Worm (Caenorhabditis elegans): ENCODE data around the gene par-4.

The par-4 gene

ce11 chrV:18131049-18131448 is 32.6 kb downstream of the par-4 start, which contains the start of gene Y37H2A.12:
Gene Y37H2A.12, minus strand, starts transcription at chrV:18131129.
- no peak for TF ChIP-seq nhr-84 (tag; optimal IDR thresholded peaks at IDR 0.05)
- no peak for TF ChIP-seq ceh-90 (tag; optimal IDR thresholded peaks at IDR 0.05)
- TF ChIP-seq fkh-10 (GFP tag; optimal IDR thresholded peaks at IDR 0.05), result no peak
- no peak for TF ChIP-seq efl-1 (optimal IDR thresholded peaks at IDR 0.05)
- no peak for TF ChIP-seq efl-1 (GFP tag; optimal IDR thresholded peaks at IDR 0.05 in 1 of 2)
- no peak for TF ChIP-seq hlh-4 (tag; optimal IDR thresholded peaks at IDR 0.05)
- no peak for TF ChIP-seq unc-62 (GFP tag; optimal IDR thresholded peaks at IDR 0.05)
- no peak for TF ChIP-seq egl-27 (tag; optimal IDR thresholded peaks at IDR 0.05)
- TF ChIP-seq fos-1 (tag; optimal IDR thresholded peaks at IDR 0.05), result no peak
- TF ChIP-seq elt-2 (tag; optimal IDR thresholded peaks at IDR 0.05), result no peak
- no peak for TF ChIP-seq rnt-1 (tag; optimal IDR thresholded peaks at IDR 0.05)
- TF ChIP-seq lsy-2 (tag; optimal IDR thresholded peaks at IDR 0.05), result no peak
- TF ChIP-seq mep-1 (tag; optimal IDR thresholded peaks at IDR 0.05), result no peak
- TF ChIP-seq lin-13 (GFP tag; optimal IDR thresholded peaks at IDR 0.05), result no peak
- no peak for TF ChIP-seq nhr-77 (tag; optimal IDR thresholded peaks at IDR 0.05)
- no peak for TF ChIP-seq ces-1 (GFP tag; optimal IDR thresholded peaks at IDR 0.05)

- no peak for TF ChIP-seq nhr-12 (tag; optimal IDR thresholded peaks at IDR 0.05)
- TF ChIP-seq C34B4.2 (tag; optimal IDR thresholded peaks at IDR 0.05), result no peak
- no peak for TF ChIP-seq hlh-17 (GFP tag; optimal IDR thresholded peaks at IDR 0.05; ENCODE audit: borderline replicate concordance)
- no peak for TF ChIP-seq unc-62 (GFP tag; optimal IDR thresholded peaks at IDR 0.05)
- no peak for TF ChIP-seq rnt-1 (tag; optimal IDR thresholded peaks at IDR 0.05)
- TF ChIP-seq C04F5.9 (tag; optimal IDR thresholded peaks at IDR 0.05), result no peak
- TF ChIP-seq hlh-4 (tag; optimal IDR thresholded peaks at IDR 0.05), result no peak
- no peak for TF ChIP-seq ceh-90 (tag; optimal IDR thresholded peaks at IDR 0.05)
- no peak for TF ChIP-seq Y116A8C.19 (tag; optimal IDR thresholded peaks at IDR 0.05; ENCODE audit: borderline replicate concordance)
- TF ChIP-seq lin-13 (GFP tag; optimal IDR thresholded peaks at IDR 0.05), result no peak
These were observed 34.7 kb downstream of the par-4 start, which contains the start of gene Y37H2A.18 for ce11 chrV:18133177-18133576. Gene Y37H2A.18, minus strand, starts transcription at chrV:18133277.

- TF ChIP-seq hlh-4 (tag; optimal IDR thresholded peaks at IDR 0.05) (no peak), nhr-11 (tag; optimal IDR thresholded peaks at IDR 0.05) (no peak)
These were observed 35.9 kb downstream of the par-4 start, which contains the start of gene Y37H2A.7 for ce11 chrV:18134378-18134777. Gene Y37H2A.7, minus strand, starts transcription at chrV:18134478.

- TF ChIP-seq skn-1 (tag; optimal IDR thresholded peaks at IDR 0.05), result no peak
- no peak for TF ChIP-seq F16B12.6 (tag; optimal IDR thresholded peaks at IDR 0.05)
- no peak for TF ChIP-seq fkh-4 (tag; optimal IDR thresholded peaks at IDR 0.05; ENCODE audit: borderline replicate concordance)
- no peak for TF ChIP-seq sup-37 (GFP tag; optimal IDR thresholded peaks at IDR 0.05)
- TF ChIP-seq vab-15 (tag; optimal IDR thresholded peaks at IDR 0.05), result no peak
- TF ChIP-seq unc-98 (GFP tag; IDR thresholded peaks at IDR 0.05), result no peak
- TF ChIP-seq nhr-12 (tag; optimal IDR thresholded peaks at IDR 0.05), result no peak
- TF ChIP-seq ceh-82 (tag; optimal IDR thresholded peaks at IDR 0.05), result no peak
- no peak for TF ChIP-seq egl-13 (tag; optimal IDR thresholded peaks at IDR 0.05)
- no peak for TF ChIP-seq lsy-2 (tag; optimal IDR thresholded peaks at IDR 0.05)
- TF ChIP-seq nhr-19 (GFP tag; conservative IDR thresholded peaks at IDR 0.05), result no peak
- no peak for TF ChIP-seq fkh-8 (tag; optimal IDR thresholded peaks at IDR 0.05)
- no peak for TF ChIP-seq snpc-4 (tag; optimal IDR thresholded peaks at IDR 0.05)
These were observed 39.2 kb downstream of the par-4 start for ce11 chrV:18137679-18138078.

- TF ChIP-seq grh-1 (GFP tag; IDR thresholded peaks at IDR 0.05) (no peak), skn-1 (tag; optimal IDR thresholded peaks at IDR 0.05) (no peak), nhr-76 (tag; optimal IDR thresholded peaks at IDR 0.05) (no peak), pag-3 (tag; optimal IDR thresholded peaks at IDR 0.05; ENCODE audit: borderline replicate concordance, insufficient read depth) (no peak), swsn-7 (tag; optimal IDR thresholded peaks at IDR 0.05) (no peak), nhr-90 (tag; optimal IDR thresholded peaks at IDR 0.05; ENCODE audit: poor library complexity) (no peak), unc-130 (tag; optimal IDR thresholded peaks at IDR 0.05) (no peak), rnt-1 (tag; optimal IDR thresholded peaks at IDR 0.05) (no peak), lin-15B (tag; optimal IDR thresholded peaks at IDR 0.05) (no peak), unc-86 (tag; optimal IDR thresholded peaks at IDR 0.05) (no peak), nhr-19 (GFP tag; conservative IDR thresholded peaks at IDR 0.05) (no peak), ces-1 (GFP tag; optimal IDR thresholded peaks at IDR 0.05) (no peak), lin-13 (GFP tag; optimal IDR thresholded peaks at IDR 0.05) (no peak), F16B12.6 (tag; optimal IDR thresholded peaks at IDR 0.05) (no peak), hpl-2 (GFP tag; optimal IDR thresholded peaks at IDR 0.05) (no peak), nhr-77 (tag; optimal IDR thresholded peaks at IDR 0.05) (no peak), lin-35 (GFP tag; optimal IDR thresholded peaks at IDR 0.05) (no peak), fkh-10 (GFP tag; optimal IDR thresholded peaks at IDR 0.05) (no peak), egl-27 (tag; optimal IDR thresholded peaks at IDR 0.05) (no peak)
These were observed 40.2 kb downstream of the par-4 start, which contains the start of gene Y37H2A.10 for ce11 chrV:18138695-18139094. Gene Y37H2A.10, plus strand, starts transcription at chrV:18138995.
